Worm (Caenorhabditis elegans): ENCODE results near the gene C34H4.2.

DNA sequence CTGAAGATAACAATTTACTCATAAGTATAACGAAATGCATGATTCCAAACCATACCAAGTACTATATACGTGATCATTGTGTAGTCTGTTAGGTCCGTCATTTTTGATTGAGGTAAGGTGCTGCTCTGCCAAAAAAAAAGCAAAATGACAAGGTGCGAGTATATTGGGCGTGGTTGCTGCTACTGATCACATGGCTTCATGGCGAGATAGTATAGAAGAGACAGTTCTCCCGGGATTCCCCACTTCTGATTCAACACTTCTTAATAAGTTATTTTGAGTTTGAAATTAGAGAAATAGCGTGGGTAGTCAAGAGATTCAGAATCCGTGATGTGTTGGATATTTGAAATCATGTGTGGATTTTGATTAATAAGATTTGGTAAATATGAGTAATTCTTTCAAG, 32.3 kb upstream of the C34H4.2 start, which contains the start of gene K03H6.4:
- no peak for TF ChIP-seq mab-5 (tag; optimal IDR thresholded peaks at IDR 0.05)
- TF ChIP-seq sptf-1 (tag; optimal IDR thresholded peaks at IDR 0.05): no peak
- TF ChIP-seq nhr-76 (tag; optimal IDR thresholded peaks at IDR 0.05): no peak
- TF ChIP-seq ceh-83 (GFP tag; optimal IDR thresholded peaks at IDR 0.05): no peak
- TF ChIP-seq tbx-8 (GFP tag; optimal IDR thresholded peaks at IDR 0.05): no peak
- TF ChIP-seq blmp-1 (tag; optimal IDR thresholded peaks at IDR 0.05): no peak
- no peak for TF ChIP-seq ztf-11 (tag; optimal IDR thresholded peaks at IDR 0.05)
- TF ChIP-seq nhr-237 (tag; optimal IDR thresholded peaks at IDR 0.05): no peak
- no peak for TF ChIP-seq mep-1 (tag; optimal IDR thresholded peaks at IDR 0.05)
- TF ChIP-seq nhr-28 (tag; optimal IDR thresholded peaks at IDR 0.05): no peak
- no peak for TF ChIP-seq pha-4 (tag; optimal IDR thresholded peaks at IDR 0.05)
- no peak for TF ChIP-seq elt-3 (tag; optimal IDR thresholded peaks at IDR 0.05)
- TF ChIP-seq bed-3 (GFP tag; optimal IDR thresholded peaks at IDR 0.05): no peak

All from whole organism, mixed stage, embryonic.